Fruit fly (Drosophila melanogaster) whole organism, pupa: Measurements from ENCODE around the gene RagA-B.

Experiments used
- CG10348 ChIP-seq: fragments of 200-800 bp; sonication (Bioruptor generic); IDR thresholded peaks from 2 replicates; pipeline ENCODE4 v1.3.6; 2022; ENCODE audit warnings: missing biosample characterization, missing genetic modification characterization
- CG12605 ChIP-seq: fragments of 200-800 bp; sonication (Bioruptor generic); IDR thresholded peaks from 2 replicates; pipeline ENCODE4 v1.3.6; 2022; ENCODE audit warnings: missing biosample characterization, missing genetic modification characterization
- CG13204 ChIP-seq: fragments of 200-800 bp; sonication (Bioruptor generic); optimal IDR thresholded peaks from 2 replicates; lab custom pipeline; 2018; ENCODE audit warnings: missing biosample characterization, mild to moderate bottlenecking, missing genetic modification characterization, moderate library complexity
- CG14655 ChIP-seq: fragments of 200-800 bp; sonication (Bioruptor generic); optimal IDR thresholded peaks from 3 replicates; lab custom pipeline; 2017; ENCODE audit warnings: mild to moderate bottlenecking, missing biosample characterization, missing genetic modification reagents, missing genetic modification characterization
- CG15710 ChIP-seq: fragments of 200-800 bp; sonication (Bioruptor generic); optimal IDR thresholded peaks from 2 replicates; lab custom pipeline; 2018; ENCODE audit warnings: missing biosample characterization, mild to moderate bottlenecking, missing genetic modification characterization, moderate library complexity
- CG17806 ChIP-seq: fragments of 200-800 bp; sonication (Bioruptor generic); optimal IDR thresholded peaks from 2 replicates; lab custom pipeline; 2018; ENCODE audit warnings: missing biosample characterization, mild to moderate bottlenecking, missing genetic modification characterization, moderate library complexity
- CG32121 ChIP-seq: fragments of 200-800 bp; sonication (Bioruptor generic); IDR thresholded peaks from 2 replicates; pipeline ENCODE4 v1.3.6; 2022; ENCODE audit warnings: missing biosample characterization, missing genetic modification characterization
- CG34367 ChIP-seq: fragments of 200-800 bp; sonication (Bioruptor generic); optimal IDR thresholded peaks from 2 replicates; lab custom pipeline; 2018; ENCODE audit warnings: missing biosample characterization, mild to moderate bottlenecking, missing genetic modification characterization
- CG4496 ChIP-seq: fragments of 200-800 bp; sonication (Bioruptor generic); IDR thresholded peaks from 3 replicates; pipeline ENCODE4 v1.3.6; 2022; ENCODE audit warnings: missing biosample characterization, missing genetic modification characterization
- CG8159 ChIP-seq: fragments of 200-800 bp; sonication (Bioruptor generic); optimal IDR thresholded peaks from 3 replicates; lab custom pipeline; 2018; ENCODE audit warnings: missing biosample characterization, mild to moderate bottlenecking, missing genetic modification characterization, moderate library complexity
- CG8301 ChIP-seq: fragments of 200-800 bp; sonication (Bioruptor generic); optimal IDR thresholded peaks from 2 replicates; lab custom pipeline; 2018; ENCODE audit warnings: missing biosample characterization, mild to moderate bottlenecking, missing genetic modification characterization
- CG9948 ChIP-seq: fragments of 200-800 bp; sonication (Bioruptor generic); optimal IDR thresholded peaks from 2 replicates; lab custom pipeline; 2018; ENCODE audit warnings: missing biosample characterization, mild to moderate bottlenecking, missing genetic modification characterization, moderate library complexity
- D1 ChIP-seq: fragments of 200-800 bp; sonication (Bioruptor generic); optimal IDR thresholded peaks from 2 replicates; lab custom pipeline; 2018; ENCODE audit warnings: missing biosample characterization, mild to moderate bottlenecking, missing genetic modification characterization, moderate library complexity
- EcR ChIP-seq: fragments of 200-800 bp; sonication (Bioruptor generic); optimal IDR thresholded peaks from 3 replicates; lab custom pipeline; 2019; ENCODE audit warnings: missing biosample characterization, missing genetic modification characterization, mild to moderate bottlenecking, moderate library complexity, missing genetic modification reagents
- Ets98B ChIP-seq: fragments of 200-800 bp; sonication (Bioruptor generic); IDR thresholded peaks from 2 replicates; pipeline ENCODE4 v1.3.6; 2022; ENCODE audit warnings: missing biosample characterization, missing genetic modification characterization
- Pif1A ChIP-seq: fragments of 200-800 bp; sonication (Bioruptor generic); optimal IDR thresholded peaks from 3 replicates; lab custom pipeline; 2016; ENCODE audit warnings: missing biosample characterization, missing genetic modification characterization
- Pif1B ChIP-seq: fragments of 200-800 bp; sonication (Bioruptor generic); optimal IDR thresholded peaks from 3 replicates; lab custom pipeline; 2016; ENCODE audit warnings: missing biosample characterization, missing genetic modification characterization
- Snoo ChIP-seq: fragments of 200-800 bp; sonication (Bioruptor generic); optimal IDR thresholded peaks from 3 replicates; lab custom pipeline; 2017; ENCODE audit warnings: missing biosample characterization, mild to moderate bottlenecking, missing genetic modification characterization, inconsistent platforms
- fd96Ca ChIP-seq: fragments of 200-800 bp; sonication (Bioruptor generic); IDR thresholded peaks from 3 replicates; pipeline ENCODE4 v1.3.6; 2022; ENCODE audit warnings: missing biosample characterization, missing genetic modification characterization
- gl ChIP-seq: fragments of 200-800 bp; sonication (Bioruptor generic); optimal IDR thresholded peaks from 2 replicates; lab custom pipeline; 2018; ENCODE audit warnings: missing biosample characterization, mild to moderate bottlenecking, missing genetic modification characterization
- rn ChIP-seq: fragments of 200-800 bp; sonication (Bioruptor generic); IDR thresholded peaks from 2 replicates; pipeline ENCODE4 v1.3.6; 2022; ENCODE audit warnings: missing biosample characterization, missing genetic modification characterization

Gene RagA-B

DNA sequence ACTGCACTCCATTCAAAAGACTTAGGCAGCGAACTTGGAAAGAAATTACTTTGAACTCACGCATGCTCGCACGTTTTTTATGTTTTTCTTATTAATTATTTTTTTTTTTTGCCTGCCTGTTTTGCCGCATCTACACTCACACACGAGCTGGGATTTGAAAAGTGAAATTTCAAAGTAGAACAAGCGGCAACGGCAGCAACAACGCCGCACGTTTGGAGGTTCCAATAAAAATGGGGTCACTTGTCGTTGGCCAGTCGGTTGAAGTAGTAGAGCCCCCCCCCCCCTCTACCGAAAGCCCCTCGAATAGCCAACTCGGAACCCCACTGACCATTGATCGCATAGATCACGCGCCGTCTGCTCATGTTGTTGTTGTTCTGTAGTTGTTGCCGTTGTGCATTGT is 37.7 kb downstream of the RagA-B start:
- TF ChIP-seq CG10348 (GFP tag; lab: Robert Waterston, UW) (no peak), fd96Ca (GFP tag; lab: Robert Waterston, UW) (no peak), CG34367 (tag; lab: Kevin White, UChicago) (no peak), CG9948 (tag; lab: Kevin White, UChicago) (no peak), Snoo (no peak), CG32121 (GFP tag; lab: Robert Waterston, UW) (no peak), rn (no peak), CG4496 (no peak), gl (tag; lab: Kevin White, UChicago) (no peak), Pif1B (GFP tag; lab: Kevin White, UChicago) (no peak), CG15710 (tag; lab: Kevin White, UChicago) (no peak), CG12605 (GFP tag; lab: Robert Waterston, UW) (no peak), CG13204 (GFP tag; lab: Kevin White, UChicago) (no peak), EcR (GFP tag; lab: Kevin White, UChicago) (no peak), Ets98B (GFP tag; lab: Robert Waterston, UW) (no peak), Pif1A (GFP tag; lab: Kevin White, UChicago) (no peak), CG17806 (tag; lab: Kevin White, UChicago) (no peak), CG8301 (tag; lab: Kevin White, UChicago) (no peak)

DNA sequence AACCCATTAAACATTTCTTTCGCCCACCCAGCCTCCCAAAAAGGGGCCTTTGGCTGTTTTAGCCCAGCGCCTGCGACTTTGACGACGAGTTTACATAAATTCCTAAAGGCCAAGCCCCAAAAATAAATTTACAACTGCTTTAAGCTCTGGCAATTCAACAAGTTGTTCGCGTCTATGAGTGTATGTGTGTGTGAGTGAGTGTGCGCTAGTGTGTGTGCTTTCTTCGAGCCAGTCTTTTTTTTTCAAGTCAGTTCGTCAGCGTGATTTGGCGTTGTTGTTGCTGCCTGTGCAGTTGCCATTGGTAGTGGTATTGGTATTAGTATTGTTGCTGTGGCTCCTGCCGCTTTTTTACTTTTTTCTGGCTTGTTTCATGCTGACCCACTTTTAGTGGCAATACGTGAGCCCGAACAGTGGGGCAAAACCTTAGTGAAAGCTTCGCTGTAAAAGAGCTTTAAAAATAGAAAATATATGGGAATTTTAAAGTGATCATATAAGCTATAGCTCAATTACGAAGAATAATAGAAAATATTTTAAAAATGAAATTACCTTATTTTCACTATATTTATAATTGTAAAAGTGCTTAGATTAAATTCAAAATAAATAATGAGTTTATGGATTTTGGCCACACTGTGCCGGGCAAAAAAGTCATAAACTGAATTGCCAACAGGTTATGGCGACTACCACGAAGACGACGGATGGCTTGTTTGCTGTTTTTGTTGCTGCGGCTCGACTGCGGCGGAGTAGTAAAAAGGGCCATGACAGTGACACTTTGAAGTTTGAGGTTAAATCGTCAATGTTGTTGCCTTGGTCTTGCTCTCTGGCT is 38.4 kb downstream of the RagA-B start:
- TF ChIP-seq CG4496, result peak; percentile 83
- TF ChIP-seq CG12605 (GFP tag; lab: Robert Waterston, UW), result peak; percentile 84
- peak; percentile 57 for TF ChIP-seq rn
- peak; percentile 85 for TF ChIP-seq CG13204 (GFP tag; lab: Kevin White, UChicago)
- TF ChIP-seq CG14655 (GFP tag; lab: Kevin White, UChicago), result peak; percentile 89
- peak; percentile 92 for TF ChIP-seq CG15710 (tag; lab: Kevin White, UChicago)
- TF ChIP-seq fd96Ca (GFP tag; lab: Robert Waterston, UW), result peak; percentile 79
- peak; percentile 79 for TF ChIP-seq CG34367 (tag; lab: Kevin White, UChicago)
- TF ChIP-seq CG10348 (GFP tag; lab: Robert Waterston, UW), result peak; percentile 37; the same call in 1 of the 2 replicates
- peak; percentile 78 for TF ChIP-seq Ets98B (GFP tag; lab: Robert Waterston, UW)
- TF ChIP-seq gl (tag; lab: Kevin White, UChicago), result peak; percentile 52
- peak; percentile 88 for TF ChIP-seq Snoo
- TF ChIP-seq EcR (GFP tag; lab: Kevin White, UChicago), result peak; percentile 87
- peak; percentile 95 for TF ChIP-seq Pif1B (GFP tag; lab: Kevin White, UChicago)
- TF ChIP-seq Pif1A (GFP tag; lab: Kevin White, UChicago), result peak; percentile 86
- peak; percentile 84 for TF ChIP-seq CG17806 (tag; lab: Kevin White, UChicago)
- TF ChIP-seq CG8159, result peak; percentile 94
- peak; percentile 74 for TF ChIP-seq D1 (tag; lab: Kevin White, UChicago)
- peak; percentile 81 for TF ChIP-seq CG32121 (GFP tag; lab: Robert Waterston, UW)
- peak; percentile 82 for TF ChIP-seq CG9948 (tag; lab: Kevin White, UChicago)
- peak; percentile 93 for TF ChIP-seq CG8301 (tag; lab: Kevin White, UChicago)

dm6 chr3R:8944866-8945265 is 39.2 kb downstream of the RagA-B start, which contains the start of gene CG11964:
Gene CG11964 (minus strand): TSS chr3R:8945020.
- peak; percentile 55 for TF ChIP-seq Ets98B (GFP tag; lab: Robert Waterston, UW)
- TF ChIP-seq Pif1B (GFP tag; lab: Kevin White, UChicago), result no peak
- no peak for TF ChIP-seq CG9948 (tag; lab: Kevin White, UChicago)
- no peak for TF ChIP-seq CG10348 (GFP tag; lab: Robert Waterston, UW)
- no peak for TF ChIP-seq CG15710 (tag; lab: Kevin White, UChicago)
- TF ChIP-seq D1 (tag; lab: Kevin White, UChicago), result peak; percentile 91
- no peak for TF ChIP-seq CG12605 (GFP tag; lab: Robert Waterston, UW)
- TF ChIP-seq CG32121 (GFP tag; lab: Robert Waterston, UW), result peak; percentile 28; the same call in 1 of the 2 replicates
- no peak for TF ChIP-seq Snoo
- no peak for TF ChIP-seq CG34367 (tag; lab: Kevin White, UChicago)
- TF ChIP-seq CG8301 (tag; lab: Kevin White, UChicago), result no peak
- peak; percentile 30; the same call in 1 of the 3 replicates for TF ChIP-seq CG4496
- no peak for TF ChIP-seq CG14655 (GFP tag; lab: Kevin White, UChicago)
- TF ChIP-seq rn, result no peak
- TF ChIP-seq Pif1A (GFP tag; lab: Kevin White, UChicago), result no peak
- peak; percentile 32 for TF ChIP-seq CG8159
- no peak for TF ChIP-seq fd96Ca (GFP tag; lab: Robert Waterston, UW)
- peak; percentile 7 for TF ChIP-seq CG17806 (tag; lab: Kevin White, UChicago)
- no peak for TF ChIP-seq CG13204 (GFP tag; lab: Kevin White, UChicago)
- TF ChIP-seq EcR (GFP tag; lab: Kevin White, UChicago), result no peak
- no peak for TF ChIP-seq gl (tag; lab: Kevin White, UChicago)
- TF ChIP-seq, all 21 proteins: peak for 6

- TF ChIP-seq gl (tag; lab: Kevin White, UChicago) (peak; percentile 88), Ets98B (GFP tag; lab: Robert Waterston, UW) (peak; percentile 64), CG14655 (GFP tag; lab: Kevin White, UChicago) (no peak), EcR (GFP tag; lab: Kevin White, UChicago) (peak; percentile 81), CG15710 (tag; lab: Kevin White, UChicago) (peak; percentile 19), rn (no peak), CG34367 (tag; lab: Kevin White, UChicago) (peak; percentile 47), CG9948 (tag; lab: Kevin White, UChicago) (peak; percentile 8), Pif1B (GFP tag; lab: Kevin White, UChicago) (peak; percentile 59), CG4496 (peak; percentile 74), CG12605 (GFP tag; lab: Robert Waterston, UW) (peak; percentile 80), CG10348 (GFP tag; lab: Robert Waterston, UW) (no peak), CG8301 (tag; lab: Kevin White, UChicago) (peak; percentile 52), CG17806 (tag; lab: Kevin White, UChicago) (peak; percentile 38), fd96Ca (GFP tag; lab: Robert Waterston, UW) (peak; percentile 55; the same call in 1 of the 3 replicates), CG8159 (peak; percentile 32), D1 (tag; lab: Kevin White, UChicago) (peak; percentile 14), CG32121 (GFP tag; lab: Robert Waterston, UW) (peak; percentile 40), Snoo (peak; percentile 34), Pif1A (GFP tag; lab: Kevin White, UChicago) (peak; percentile 65), CG13204 (GFP tag; lab: Kevin White, UChicago) (peak; percentile 81)
These were observed 44.4 kb downstream of the RagA-B start for dm6 chr3R:8939750-8940149.
